Worm (Caenorhabditis elegans) whole organism, late embryonic: ENCODE data around the gene F44D12.19.

Experiments
- C38D4.7 ChIP-seq: fragments of 200-800 bp; sonication (Bioruptor generic); optimal IDR thresholded peaks from 2 replicates; lab custom pipeline; 2018; ENCODE audit warnings: mild to moderate bottlenecking, missing genetic modification characterization, moderate library complexity, missing compliant biosample characterization
- F13H6.1 ChIP-seq: sonication (generic microtip); optimal IDR thresholded peaks from 2 replicates; lab custom pipeline; 2016; ENCODE audit warnings: missing genetic modification characterization, missing compliant biosample characterization
- K09A11.1 ChIP-seq: sonication (generic microtip); optimal IDR thresholded peaks from 2 replicates; lab custom pipeline; 2017; ENCODE audit warnings: antibody characterized with exemption, mild to moderate bottlenecking, missing genetic modification characterization, missing compliant biosample characterization; ENCODE audit not compliant: insufficient read depth
- ceh-14 ChIP-seq: sonication (generic microtip); optimal IDR thresholded peaks from 2 replicates; lab custom pipeline; 2016; ENCODE audit warnings: missing genotype, missing genetic modification characterization, missing compliant biosample characterization
- ceh-24 ChIP-seq: sonication (generic microtip); optimal IDR thresholded peaks from 2 replicates; lab custom pipeline; 2016; ENCODE audit warnings: mild to moderate bottlenecking, missing genetic modification characterization, missing compliant biosample characterization
- ceh-30 ChIP-seq: fragments of 150-350 bp; optimal IDR thresholded peaks from 2 replicates; lab custom pipeline; 2014; ENCODE audit warnings: missing biosample characterization, missing genetic modification characterization
- ceh-31 ChIP-seq: sonication (generic microtip); optimal IDR thresholded peaks from 2 replicates; lab custom pipeline; 2016; ENCODE audit warnings: missing genetic modification characterization, missing compliant biosample characterization
- ceh-45 ChIP-seq: fragments of 200-800 bp; sonication (Bioruptor generic); IDR thresholded peaks from 2 replicates; pipeline ENCODE4 v1.3.6; 2022; ENCODE audit warnings: missing genetic modification reagents, missing genetic modification characterization, missing compliant biosample characterization
- ceh-48 ChIP-seq: sonication (generic microtip); optimal IDR thresholded peaks from 2 replicates; lab custom pipeline; 2016; ENCODE audit warnings: missing genetic modification characterization, inconsistent platforms, missing compliant biosample characterization
- ceh-6 ChIP-seq: fragments of 200-800 bp; sonication (Bioruptor generic); optimal IDR thresholded peaks from 2 replicates; lab custom pipeline; 2018; ENCODE audit warnings: mild to moderate bottlenecking, missing genetic modification characterization, missing compliant biosample characterization
- dve-1 ChIP-seq: sonication (generic microtip); optimal IDR thresholded peaks from 2 replicates; lab custom pipeline; 2017; ENCODE audit warnings: antibody characterized with exemption, mild to moderate bottlenecking, missing genetic modification characterization, missing compliant biosample characterization
- elt-2 ChIP-seq: sonication (generic microtip); optimal IDR thresholded peaks from 2 replicates; lab custom pipeline; 2016; ENCODE audit warnings: missing genetic modification reagents, missing genetic modification characterization, missing compliant biosample characterization
- elt-4 ChIP-seq: sonication (generic microtip); optimal IDR thresholded peaks from 2 replicates; lab custom pipeline; 2016; ENCODE audit warnings: missing genetic modification characterization, missing compliant biosample characterization
- ets-4 ChIP-seq: sonication (generic microtip); optimal IDR thresholded peaks from 2 replicates; lab custom pipeline; 2016; ENCODE audit warnings: missing genetic modification characterization, missing compliant biosample characterization
- eyg-1 ChIP-seq: sonication (generic microtip); optimal IDR thresholded peaks from 2 replicates; lab custom pipeline; 2016; ENCODE audit warnings: missing genotype, missing genetic modification characterization, missing compliant biosample characterization
- fkh-10 ChIP-seq: fragments of 150-350 bp; optimal IDR thresholded peaks from 2 replicates; lab custom pipeline; 2014; ENCODE audit warnings: missing biosample characterization, missing genetic modification reagents, missing genetic modification characterization
- fkh-6 ChIP-seq: sonication (generic microtip); optimal IDR thresholded peaks from 2 replicates; lab custom pipeline; 2016; ENCODE audit warnings: missing genetic modification characterization, missing compliant biosample characterization
- gmeb-2 ChIP-seq: sonication (generic microtip); optimal IDR thresholded peaks from 2 replicates; lab custom pipeline; 2016; ENCODE audit warnings: missing genetic modification characterization, inconsistent platforms, missing compliant biosample characterization
- hlh-15 ChIP-seq: sonication (generic microtip); optimal IDR thresholded peaks from 2 replicates; lab custom pipeline; 2016; ENCODE audit warnings: missing genetic modification characterization, missing compliant biosample characterization
- hlh-30 ChIP-seq: sonication (generic microtip); optimal IDR thresholded peaks from 2 replicates; lab custom pipeline; 2017; ENCODE audit warnings: antibody characterized with exemption, missing genetic modification characterization, missing compliant biosample characterization; ENCODE audit not compliant: insufficient read depth
- hlh-8 ChIP-seq: sonication (generic microtip); optimal IDR thresholded peaks from 2 replicates; lab custom pipeline; 2016; ENCODE audit warnings: missing genotype, missing genetic modification characterization, missing compliant biosample characterization
- madf-2 ChIP-seq: sonication (generic microtip); optimal IDR thresholded peaks from 2 replicates; lab custom pipeline; 2017; ENCODE audit warnings: missing genetic modification characterization, missing compliant biosample characterization
- nhr-11 ChIP-seq: fragments of 150-350 bp; optimal IDR thresholded peaks from 2 replicates; lab custom pipeline; 2014; ENCODE audit warnings: missing biosample characterization, missing genetic modification characterization
- odd-2 ChIP-seq: sonication (generic microtip); optimal IDR thresholded peaks from 2 replicates; lab custom pipeline; 2017; ENCODE audit warnings: antibody characterized with exemption, mild to moderate bottlenecking, missing genetic modification characterization, missing compliant biosample characterization
- pat-9 ChIP-seq: fragments of 200-800 bp; sonication (Bioruptor generic); optimal IDR thresholded peaks from 2 replicates; lab custom pipeline; 2018; ENCODE audit warnings: mild to moderate bottlenecking, missing genetic modification characterization, moderate library complexity, missing compliant biosample characterization
- pha-2 ChIP-seq: sonication (generic microtip); optimal IDR thresholded peaks from 2 replicates; lab custom pipeline; 2017; ENCODE audit warnings: mild to moderate bottlenecking, missing genetic modification characterization, missing compliant biosample characterization
- pha-4 ChIP-seq: fragments of 150-350 bp; optimal IDR thresholded peaks from 2 replicates; lab custom pipeline; 2018; ENCODE audit warnings: missing biosample characterization, missing genetic modification reagents, missing genetic modification characterization
- pqm-1 ChIP-seq: sonication (generic microtip); optimal IDR thresholded peaks from 2 replicates; lab custom pipeline; 2016; ENCODE audit warnings: missing genetic modification characterization, missing compliant biosample characterization
- pros-1 ChIP-seq: fragments of 150-350 bp; optimal IDR thresholded peaks from 2 replicates; lab custom pipeline; 2014; ENCODE audit warnings: missing biosample characterization, missing genetic modification reagents, missing genetic modification characterization
- rnt-1 ChIP-seq: sonication (generic microtip); optimal IDR thresholded peaks from 2 replicates; lab custom pipeline; 2016; ENCODE audit warnings: missing genetic modification characterization, missing compliant biosample characterization
- sdc-2 ChIP-seq: sonication (generic microtip); optimal IDR thresholded peaks from 2 replicates; lab custom pipeline; 2016; ENCODE audit warnings: missing genotype, missing genetic modification characterization, missing compliant biosample characterization
- sox-2 ChIP-seq: fragments of 200-800 bp; sonication (Bioruptor generic); IDR thresholded peaks from 2 replicates; pipeline ENCODE4 v1.3.6; 2022; ENCODE audit warnings: missing genetic modification reagents, missing genetic modification characterization, missing compliant biosample characterization
- sox-4 ChIP-seq: sonication (generic microtip); optimal IDR thresholded peaks from 2 replicates; lab custom pipeline; 2017; ENCODE audit warnings: mild to moderate bottlenecking, missing genetic modification characterization, inconsistent platforms, missing compliant biosample characterization
- tbx-7 ChIP-seq: sonication (generic microtip); optimal IDR thresholded peaks from 2 replicates; lab custom pipeline; 2016; ENCODE audit warnings: missing genotype, missing genetic modification characterization, missing compliant biosample characterization
- unc-3 ChIP-seq, 2 experiments: fragments of 200-800 bp in 1 of 2; sonication (Bioruptor generic) in 1 of 2; sonication (generic microtip) in 1 of 2; conservative IDR thresholded peaks in 1 of 2; optimal IDR thresholded peaks in 1 of 2; 2 replicates each; pipeline versions ENCODE4 v1.3.6 to Lab custom; 2016 to 2022; ENCODE audit warnings: missing compliant biosample characterization in 2 of 2, missing genetic modification characterization in 2 of 2, missing genetic modification reagents in 1 of 2
- unc-86 ChIP-seq: sonication (generic microtip); optimal IDR thresholded peaks from 2 replicates; lab custom pipeline; 2016; ENCODE audit warnings: missing genetic modification characterization, missing compliant biosample characterization

F44D12.19 gene

DNA sequence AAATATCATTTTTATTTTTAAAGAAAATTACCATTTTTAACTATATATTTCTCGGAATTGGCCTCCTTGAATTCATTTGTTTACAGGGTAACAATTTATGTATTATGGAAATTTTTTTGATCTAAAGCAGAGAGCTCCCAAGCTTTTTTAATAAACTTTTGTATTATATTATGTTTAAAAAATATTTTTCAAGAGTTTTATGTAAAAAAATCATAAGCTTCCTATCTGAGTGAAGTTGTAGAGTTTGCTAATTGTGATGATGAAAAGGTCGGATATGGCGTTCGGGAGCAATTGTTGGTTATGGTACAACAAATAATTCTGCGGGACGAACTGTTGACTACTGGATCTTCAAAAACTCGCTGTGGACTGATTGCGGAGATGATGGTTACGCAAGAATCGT lies at the start of gene F44D12.19:
F44D12.19 (plus strand) TSS at position 301 of the 400 bp plus-strand sequence.
- TF ChIP-seq ceh-6 (GFP tag; lab: Kevin White, UChicago) = no peak
- TF ChIP-seq K09A11.1 (tag; lab: Kevin White, UChicago) = no peak
- TF ChIP-seq pha-2 (tag; lab: Kevin White, UChicago) = no peak
- TF ChIP-seq ceh-45 = no peak
- no peak for TF ChIP-seq odd-2

DNA sequence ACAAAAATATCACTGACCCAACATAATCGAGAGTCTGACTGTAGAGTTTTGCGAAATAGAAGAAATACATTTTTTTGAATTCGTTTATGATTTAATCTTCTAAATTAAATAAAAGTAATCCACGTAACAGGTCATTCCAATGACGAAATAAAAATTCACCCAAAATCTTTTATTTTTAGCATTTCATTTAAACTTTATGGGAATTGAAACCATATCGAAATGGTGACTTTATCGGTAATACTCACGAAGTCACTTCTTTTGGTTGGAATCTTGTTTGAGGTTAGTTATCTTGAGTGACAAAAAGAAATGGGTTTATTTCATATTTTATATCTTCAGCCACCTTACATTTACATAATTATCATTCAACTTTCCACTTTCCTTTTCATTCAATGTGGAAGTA lies 48.8 kb upstream of the F44D12.19 start, which contains the start of the genes C47E12.12 and C47E12.10:
C47E12.12 (minus strand) TSS at position 101 of the 400 bp plus-strand sequence.
C47E12.10 (plus strand) TSS at position 172 of the 400 bp plus-strand sequence.
- TF ChIP-seq fkh-6 (tag; lab: Kevin White, UChicago) = no peak
- TF ChIP-seq C38D4.7 (GFP tag; lab: Kevin White, UChicago) = no peak
- no peak for TF ChIP-seq ceh-30
- no peak for TF ChIP-seq ceh-24 (tag; lab: Kevin White, UChicago)
- no peak for TF ChIP-seq pha-4 (tag; lab: Kevin White, UChicago)
- TF ChIP-seq odd-2 = no peak
- TF ChIP-seq gmeb-2 (tag; lab: Kevin White, UChicago) = no peak
- TF ChIP-seq F13H6.1 (tag; lab: Kevin White, UChicago) = no peak
- no peak for TF ChIP-seq pat-9 (tag; lab: Kevin White, UChicago)
- no peak for TF ChIP-seq hlh-8 (tag; lab: Kevin White, UChicago)
- no peak for TF ChIP-seq eyg-1 (tag; lab: Kevin White, UChicago)
- TF ChIP-seq sox-2 (GFP tag; lab: Robert Waterston, UW) = no peak
- TF ChIP-seq unc-86 (tag; lab: Kevin White, UChicago) = no peak

- TF ChIP-seq nhr-11 (no peak), rnt-1 (tag; lab: Kevin White, UChicago) (no peak), unc-3 (GFP tag; conservative IDR thresholded peaks at IDR 0.05; lab: Robert Waterston, UW) (no peak), unc-3 (tag; optimal IDR thresholded peaks at IDR 0.05; lab: Kevin White, UChicago) (no peak), elt-4 (tag; lab: Kevin White, UChicago) (no peak), tbx-7 (tag; lab: Kevin White, UChicago) (no peak), elt-2 (no peak), hlh-15 (tag; lab: Kevin White, UChicago) (no peak), ets-4 (no peak), ceh-14 (tag; lab: Kevin White, UChicago) (no peak), hlh-30 (no peak), pat-9 (tag; lab: Kevin White, UChicago) (no peak), ceh-31 (no peak), ceh-24 (tag; lab: Kevin White, UChicago) (no peak), madf-2 (no peak), sdc-2 (no peak), pqm-1 (tag; lab: Kevin White, UChicago) (no peak)
Measured at ce11 chrIV:9974392-9974791, 47.0 kb upstream of the F44D12.19 start, which contains the start of gene C47E12.9. Gene C47E12.9 (plus strand): TSS chrIV:9974692.

- TF ChIP-seq sox-2 (GFP tag; lab: Robert Waterston, UW) (no peak), dve-1 (tag; lab: Kevin White, UChicago) (no peak), ceh-6 (GFP tag; lab: Kevin White, UChicago) (no peak), pros-1 (no peak), F13H6.1 (tag; lab: Kevin White, UChicago) (no peak), ets-4 (no peak), sox-4 (tag; lab: Kevin White, UChicago) (no peak), fkh-10 (GFP tag; lab: Kevin White, UChicago) (no peak), gmeb-2 (tag; lab: Kevin White, UChicago) (no peak), ceh-48 (tag; lab: Kevin White, UChicago) (no peak), eyg-1 (tag; lab: Kevin White, UChicago) (no peak)
Measured at ce11 chrIV:9976284-9976683, 45.1 kb upstream of the F44D12.19 start, which contains the start of gene C47E12.14. Gene C47E12.14 (minus strand): TSS chrIV:9976384.
